Worm (Caenorhabditis elegans): ENCODE data around the gene frpr-13.

frpr-13 gene

DNA sequence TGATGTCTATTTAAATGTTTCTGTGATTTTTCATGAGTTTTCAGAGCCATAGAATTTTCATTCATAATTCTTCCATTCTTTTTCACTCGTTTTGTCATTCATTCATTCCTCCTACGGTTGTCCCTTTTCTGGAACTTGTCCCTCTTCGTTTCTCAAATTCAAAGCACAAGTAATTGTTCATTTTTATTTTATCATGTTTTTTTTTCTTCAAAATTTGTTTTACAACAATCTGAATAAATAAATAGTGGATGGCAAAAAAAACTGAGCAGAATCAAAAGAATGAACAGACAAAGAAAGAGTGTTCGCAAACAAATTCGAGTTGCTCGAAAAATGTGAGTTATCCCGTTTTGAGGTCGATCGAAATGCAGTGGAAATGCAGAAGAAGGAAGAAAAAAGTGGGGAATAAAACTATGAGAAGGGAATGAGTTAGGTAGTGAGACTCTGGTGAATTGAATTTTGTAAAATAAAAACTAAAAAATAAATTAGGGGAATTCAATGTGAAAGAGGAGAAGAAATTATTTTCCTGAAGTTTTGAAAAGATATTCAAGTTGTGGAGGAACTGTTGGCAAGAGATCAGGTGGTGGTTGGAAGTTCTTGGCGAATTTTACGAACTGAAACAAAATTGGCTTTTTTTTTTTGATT, 40.7 kb downstream of the frpr-13 start (continued):
- no peak for TF ChIP-seq ceh-82 (tag; optimal IDR thresholded peaks at IDR 0.05)
- TF ChIP-seq nhr-23 (tag; optimal IDR thresholded peaks at IDR 0.05), result no peak
- no peak for TF ChIP-seq fos-1 (tag; optimal IDR thresholded peaks at IDR 0.05)
- peak; percentile 33 for TF ChIP-seq F13H6.1 (tag; optimal IDR thresholded peaks at IDR 0.05)
- TF ChIP-seq nhr-129 (tag; optimal IDR thresholded peaks at IDR 0.05), result peak; percentile 1
- no peak for TF ChIP-seq ceh-16 (tag; optimal IDR thresholded peaks at IDR 0.05)
- no peak for TF ChIP-seq nhr-6 (tag; optimal IDR thresholded peaks at IDR 0.05)
- TF ChIP-seq snpc-4 (tag; optimal IDR thresholded peaks at IDR 0.05), result no peak
- TF ChIP-seq nhr-237 (tag; optimal IDR thresholded peaks at IDR 0.05), result no peak

DNA sequence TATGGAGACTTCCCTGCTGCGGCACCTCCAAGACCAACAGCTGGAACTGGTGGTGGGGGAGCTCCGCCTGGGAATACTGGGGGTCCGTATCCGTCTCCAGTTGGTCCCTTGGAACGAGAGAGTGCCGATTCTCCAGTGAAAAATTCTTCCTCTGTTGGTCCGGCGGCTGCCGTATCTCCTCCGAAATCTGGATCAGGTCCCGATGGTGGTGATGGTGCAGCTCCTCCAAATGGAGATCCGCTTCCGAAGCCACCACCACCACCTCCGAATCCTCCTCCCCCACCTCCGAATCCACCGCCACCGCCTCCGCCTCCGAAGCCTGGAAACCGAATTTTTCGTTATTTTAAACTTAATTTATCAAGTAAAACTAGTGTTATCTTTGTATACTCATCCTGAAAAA, 41.6 kb downstream of the frpr-13 start:
- TF ChIP-seq nhr-129 (tag; optimal IDR thresholded peaks at IDR 0.05), result no peak
- no peak for TF ChIP-seq mbf-1 (tag; optimal IDR thresholded peaks at IDR 0.05)
- no peak for TF ChIP-seq ZK546.5 (tag; optimal IDR thresholded peaks at IDR 0.05)
- no peak for TF ChIP-seq unc-62 (GFP tag; optimal IDR thresholded peaks at IDR 0.05)
- no peak for TF ChIP-seq lin-11 (tag; optimal IDR thresholded peaks at IDR 0.05)
- TF ChIP-seq skn-1 (tag; optimal IDR thresholded peaks at IDR 0.05), result no peak

DNA sequence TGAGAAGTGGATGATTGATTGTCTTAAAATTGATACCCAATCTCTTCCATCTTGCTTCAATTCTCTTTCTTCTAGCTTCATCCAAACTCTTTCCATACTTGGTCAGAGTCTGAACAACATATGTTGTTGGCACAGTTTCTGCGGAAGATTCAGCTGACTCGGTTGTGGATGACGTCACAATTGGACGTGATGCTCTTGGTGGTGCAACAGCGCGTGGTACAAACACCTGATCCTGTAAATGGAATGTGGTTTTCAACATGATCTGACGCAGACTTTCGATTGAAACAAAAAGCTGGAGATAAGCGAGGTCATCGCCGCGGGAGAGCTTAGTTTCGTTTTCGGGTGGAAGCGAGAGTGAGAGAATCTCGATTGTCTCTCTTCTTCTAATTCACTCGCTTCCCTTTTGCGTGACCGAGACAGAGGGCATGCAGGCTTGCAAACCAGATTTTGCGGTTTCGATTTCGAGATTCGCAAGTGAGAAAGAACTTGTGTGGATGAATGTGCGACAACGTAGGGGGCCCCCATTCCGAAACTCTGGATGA, 43.7 kb downstream of the frpr-13 start:
- TF ChIP-seq blmp-1 (tag; optimal IDR thresholded peaks at IDR 0.05; ENCODE audit: insufficient read depth) (peak; percentile 70), sma-9 (GFP tag; optimal IDR thresholded peaks at IDR 0.05) (no peak), sma-9 (tag; optimal IDR thresholded peaks at IDR 0.05) (no peak)

DNA sequence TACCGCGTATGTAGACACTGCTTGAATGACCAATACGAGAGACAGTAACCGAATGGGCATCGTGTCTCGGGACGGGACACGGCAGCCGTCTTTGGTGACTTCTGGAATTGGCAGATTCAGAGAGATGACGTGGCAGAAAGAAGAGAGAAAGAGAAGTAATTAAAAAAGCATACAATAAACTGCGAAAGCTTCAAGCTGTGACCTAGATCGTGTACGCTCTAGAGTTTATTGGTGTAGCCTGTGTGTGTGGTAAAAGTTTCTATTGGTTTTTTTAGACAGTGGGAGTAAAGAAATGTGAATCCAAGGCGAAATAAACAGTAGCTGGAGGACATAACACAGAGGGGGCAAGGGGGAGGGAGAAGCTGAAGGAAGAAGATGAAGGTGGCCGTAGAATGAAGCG, 45.1 kb downstream of the frpr-13 start, which contains the start of gene T19A5.3:
Gene T19A5.3, minus strand, starts transcription at position 101 of the 400 bp plus-strand sequence.
- no peak for TF ChIP-seq gmeb-1 (tag; optimal IDR thresholded peaks at IDR 0.05)
- TF ChIP-seq sma-3 (GFP tag; optimal IDR thresholded peaks at IDR 0.05), result no peak
- TF ChIP-seq R02D3.7 (tag; optimal IDR thresholded peaks at IDR 0.05), result no peak
- TF ChIP-seq nhr-10 (tag; optimal IDR thresholded peaks at IDR 0.05), result no peak
- no peak for TF ChIP-seq nhr-237 (tag; optimal IDR thresholded peaks at IDR 0.05)
- TF ChIP-seq unc-39 (tag; optimal IDR thresholded peaks at IDR 0.05), result no peak
- no peak for TF ChIP-seq unc-62 (GFP tag; optimal IDR thresholded peaks at IDR 0.05)
- TF ChIP-seq blmp-1 (tag; optimal IDR thresholded peaks at IDR 0.05; ENCODE audit: insufficient read depth), result no peak
- no peak for TF ChIP-seq dmd-4 (tag; optimal IDR thresholded peaks at IDR 0.05)
- TF ChIP-seq fos-1 (tag; optimal IDR thresholded peaks at IDR 0.05), result no peak
- no peak for TF ChIP-seq nhr-23 (tag; optimal IDR thresholded peaks at IDR 0.05)
- TF ChIP-seq lsy-2 (tag; optimal IDR thresholded peaks at IDR 0.05), result no peak
- no peak for TF ChIP-seq Y55F3AM.14 (GFP tag; optimal IDR thresholded peaks at IDR 0.05)

DNA sequence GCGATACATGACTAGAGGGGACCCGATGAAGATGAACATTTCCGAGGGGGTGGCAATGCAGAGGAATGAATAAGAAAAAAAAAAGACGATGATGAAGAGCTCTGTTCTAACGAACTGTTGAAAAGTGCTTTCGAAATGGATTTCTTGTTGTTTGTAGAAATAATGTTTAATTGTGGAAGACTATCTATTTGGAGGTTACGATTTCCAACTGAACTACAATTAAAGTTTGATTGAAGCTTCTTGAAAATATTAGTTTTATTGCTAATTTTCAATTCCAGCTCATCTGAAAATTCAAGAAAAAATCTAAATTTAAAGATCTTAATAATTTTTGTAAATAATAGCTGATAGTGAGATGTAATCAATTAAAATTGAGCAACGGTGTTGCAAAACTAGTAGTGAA, 45.6 kb downstream of the frpr-13 start:
- TF ChIP-seq mab-5 (tag; optimal IDR thresholded peaks at IDR 0.05) (no peak), ama-1 (optimal IDR thresholded peaks at IDR 0.05) (no peak), ztf-11 (tag; optimal IDR thresholded peaks at IDR 0.05) (no peak), dmd-4 (tag; optimal IDR thresholded peaks at IDR 0.05) (no peak), alr-1 (tag; optimal IDR thresholded peaks at IDR 0.05) (no peak), unc-62 (GFP tag; optimal IDR thresholded peaks at IDR 0.05) (no peak), blmp-1 (tag; optimal IDR thresholded peaks at IDR 0.05; ENCODE audit: insufficient read depth) (no peak), elt-1 (tag; optimal IDR thresholded peaks at IDR 0.05) (no peak), ceh-82 (tag; optimal IDR thresholded peaks at IDR 0.05) (no peak), gmeb-1 (tag; optimal IDR thresholded peaks at IDR 0.05) (no peak), nhr-12 (tag; optimal IDR thresholded peaks at IDR 0.05) (no peak), lsy-2 (tag; optimal IDR thresholded peaks at IDR 0.05) (no peak), nhr-6 (tag; optimal IDR thresholded peaks at IDR 0.05) (no peak)

DNA sequence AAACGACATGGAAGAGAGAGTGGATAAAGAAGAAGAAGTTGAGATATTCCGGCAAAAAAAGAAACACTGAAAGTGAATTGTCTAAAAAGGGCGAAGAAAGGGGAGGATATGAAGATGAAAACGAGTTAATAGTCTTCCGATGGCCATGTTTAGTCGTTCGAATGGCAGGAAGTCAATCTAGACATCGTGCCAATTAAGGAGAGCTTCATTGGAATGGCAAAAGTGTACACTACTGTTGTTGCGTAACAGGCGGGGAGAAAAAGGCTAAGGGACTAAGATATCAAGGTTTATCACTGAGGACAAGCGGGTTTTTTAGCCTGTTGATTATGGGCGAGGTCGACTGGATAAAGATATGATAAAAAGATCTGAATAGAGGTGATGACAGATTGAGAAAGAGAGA, 47.3 kb downstream of the frpr-13 start:
- TF ChIP-seq nhr-25 (tag; optimal IDR thresholded peaks at IDR 0.05) (no peak), crh-2 (tag; optimal IDR thresholded peaks at IDR 0.05) (no peak), sma-3 (GFP tag; optimal IDR thresholded peaks at IDR 0.05) (no peak), gmeb-1 (tag; optimal IDR thresholded peaks at IDR 0.05) (no peak), ztf-1 (GFP tag; conservative IDR thresholded peaks at IDR 0.05) (no peak), mab-5 (tag; optimal IDR thresholded peaks at IDR 0.05) (no peak)
